Worm (Caenorhabditis elegans) whole organism, mixed stage, embryonic: ENCODE results near the gene cfp-1.

Experiments
- bed-3 ChIP-seq: fragments of 200-800 bp; sonication (Bioruptor generic); optimal IDR thresholded peaks from 3 replicates; lab custom pipeline; 2018; ENCODE audit warnings: mild to moderate bottlenecking, missing genetic modification characterization, moderate library complexity, missing compliant biosample characterization
- ceh-39 ChIP-seq: fragments of 150-350 bp; optimal IDR thresholded peaks from 2 replicates; lab custom pipeline; 2014; ENCODE audit warnings: missing biosample characterization, missing genetic modification characterization
- ceh-43 ChIP-seq: fragments of 200-800 bp; sonication (Bioruptor generic); optimal IDR thresholded peaks from 2 replicates; lab custom pipeline; 2018; ENCODE audit warnings: mild to moderate bottlenecking, missing genetic modification characterization, moderate library complexity, missing compliant biosample characterization
- ceh-83 ChIP-seq: fragments of 200-800 bp; sonication (Bioruptor generic); optimal IDR thresholded peaks from 2 replicates; lab custom pipeline; 2018; ENCODE audit warnings: mild to moderate bottlenecking, missing genetic modification characterization, missing compliant biosample characterization
- ces-1 ChIP-seq: fragments of 150-350 bp; optimal IDR thresholded peaks from 2 replicates; lab custom pipeline; 2014; ENCODE audit warnings: missing biosample characterization, missing genetic modification reagents, missing genetic modification characterization
- cnd-1 ChIP-seq: fragments of 200-800 bp; sonication (Bioruptor generic); optimal IDR thresholded peaks from 2 replicates; lab custom pipeline; 2018; ENCODE audit warnings: mild to moderate bottlenecking, missing genetic modification characterization, missing compliant biosample characterization
- drap-1 ChIP-seq: fragments of 200-800 bp; sonication (Bioruptor generic); optimal IDR thresholded peaks from 3 replicates; lab custom pipeline; 2018; ENCODE audit warnings: mild to moderate bottlenecking, missing genetic modification characterization, missing compliant biosample characterization
- elt-1 ChIP-seq: sonication (generic microtip); optimal IDR thresholded peaks from 2 replicates; lab custom pipeline; 2017; ENCODE audit warnings: missing genetic modification characterization, mild to moderate bottlenecking, missing compliant biosample characterization, antibody characterized with exemption, moderate library complexity, borderline replicate concordance; ENCODE audit not compliant: insufficient read depth
- elt-3 ChIP-seq: fragments of 150-350 bp; optimal IDR thresholded peaks from 2 replicates; lab custom pipeline; 2014; ENCODE audit warnings: missing biosample characterization, missing genetic modification characterization
- flh-1 ChIP-seq: fragments of 200-800 bp; sonication (Bioruptor generic); optimal IDR thresholded peaks from 2 replicates; lab custom pipeline; 2018; ENCODE audit warnings: mild to moderate bottlenecking, missing genetic modification characterization, moderate library complexity, missing compliant biosample characterization
- ham-2 ChIP-seq: fragments of 200-800 bp; sonication (Bioruptor generic); optimal IDR thresholded peaks from 2 replicates; lab custom pipeline; 2018; ENCODE audit warnings: mild to moderate bottlenecking, missing genetic modification characterization, missing compliant biosample characterization
- hlh-1 ChIP-seq: fragments of 150-350 bp; optimal IDR thresholded peaks from 2 replicates; lab custom pipeline; 2014; ENCODE audit warnings: missing biosample characterization, missing genetic modification reagents, missing genetic modification characterization
- lin-32 ChIP-seq: fragments of 200-800 bp; sonication (Bioruptor generic); optimal IDR thresholded peaks from 2 replicates; lab custom pipeline; 2018; ENCODE audit warnings: mild to moderate bottlenecking, missing genetic modification characterization, missing compliant biosample characterization
- lsy-2 ChIP-seq: fragments of 150-350 bp; optimal IDR thresholded peaks from 2 replicates; lab custom pipeline; 2014; ENCODE audit warnings: missing biosample characterization, missing genetic modification characterization
- mab-5 ChIP-seq: fragments of 150-350 bp; optimal IDR thresholded peaks from 2 replicates; lab custom pipeline; 2014; ENCODE audit warnings: missing biosample characterization, missing genetic modification characterization
- mep-1 ChIP-seq: fragments of 150-350 bp; optimal IDR thresholded peaks from 2 replicates; lab custom pipeline; 2017; ENCODE audit warnings: missing biosample characterization, missing genetic modification reagents, missing genetic modification characterization, inconsistent platforms
- mls-2 ChIP-seq: sonication (generic microtip); optimal IDR thresholded peaks from 2 replicates; lab custom pipeline; 2016; ENCODE audit warnings: mild to moderate bottlenecking, missing genetic modification characterization, moderate library complexity, missing compliant biosample characterization
- nhr-12 ChIP-seq: fragments of 150-350 bp; optimal IDR thresholded peaks from 2 replicates; lab custom pipeline; 2014; ENCODE audit warnings: missing biosample characterization, missing genetic modification characterization
- nhr-2 ChIP-seq: fragments of 150-350 bp; optimal IDR thresholded peaks from 2 replicates; lab custom pipeline; 2014; ENCODE audit warnings: missing biosample characterization, missing genetic modification characterization
- nhr-237 ChIP-seq: fragments of 150-350 bp; optimal IDR thresholded peaks from 2 replicates; lab custom pipeline; 2014; ENCODE audit warnings: missing biosample characterization, missing genetic modification characterization
- nhr-76 ChIP-seq: sonication (generic microtip); optimal IDR thresholded peaks from 2 replicates; lab custom pipeline; 2017; ENCODE audit warnings: missing biosample characterization, missing genetic modification characterization
- pha-4 ChIP-seq: fragments of 150-350 bp; optimal IDR thresholded peaks from 2 replicates; lab custom pipeline; 2018; ENCODE audit warnings: missing biosample characterization, missing genetic modification reagents, missing genetic modification characterization
- sem-2 ChIP-seq: fragments of 200-800 bp; sonication (Bioruptor generic); optimal IDR thresholded peaks from 2 replicates; lab custom pipeline; 2018; ENCODE audit warnings: mild to moderate bottlenecking, missing genetic modification characterization, missing compliant biosample characterization
- snpc-4 ChIP-seq: fragments of 150-350 bp; optimal IDR thresholded peaks from 2 replicates; lab custom pipeline; 2014; ENCODE audit warnings: missing biosample characterization, missing genetic modification characterization
- sptf-1 ChIP-seq: sonication (generic microtip); optimal IDR thresholded peaks from 2 replicates; lab custom pipeline; 2017; ENCODE audit warnings: mild to moderate bottlenecking, missing genetic modification characterization, moderate library complexity, missing compliant biosample characterization
- tbx-8 ChIP-seq: fragments of 200-800 bp; sonication (Bioruptor generic); optimal IDR thresholded peaks from 2 replicates; lab custom pipeline; 2018; ENCODE audit warnings: mild to moderate bottlenecking, missing genetic modification characterization, moderate library complexity, missing compliant biosample characterization
- unc-39 ChIP-seq: fragments of 150-350 bp; optimal IDR thresholded peaks from 2 replicates; lab custom pipeline; 2014; ENCODE audit warnings: missing biosample characterization, missing genetic modification characterization
- unc-62 ChIP-seq: fragments of 150-350 bp; optimal IDR thresholded peaks from 2 replicates; lab custom pipeline; 2014; ENCODE audit warnings: missing biosample characterization, missing genetic modification reagents, missing genetic modification characterization
- ztf-11 ChIP-seq: fragments of 150-350 bp; optimal IDR thresholded peaks from 2 replicates; lab custom pipeline; 2014; ENCODE audit warnings: missing biosample characterization, missing genetic modification characterization

Gene cfp-1

DNA sequence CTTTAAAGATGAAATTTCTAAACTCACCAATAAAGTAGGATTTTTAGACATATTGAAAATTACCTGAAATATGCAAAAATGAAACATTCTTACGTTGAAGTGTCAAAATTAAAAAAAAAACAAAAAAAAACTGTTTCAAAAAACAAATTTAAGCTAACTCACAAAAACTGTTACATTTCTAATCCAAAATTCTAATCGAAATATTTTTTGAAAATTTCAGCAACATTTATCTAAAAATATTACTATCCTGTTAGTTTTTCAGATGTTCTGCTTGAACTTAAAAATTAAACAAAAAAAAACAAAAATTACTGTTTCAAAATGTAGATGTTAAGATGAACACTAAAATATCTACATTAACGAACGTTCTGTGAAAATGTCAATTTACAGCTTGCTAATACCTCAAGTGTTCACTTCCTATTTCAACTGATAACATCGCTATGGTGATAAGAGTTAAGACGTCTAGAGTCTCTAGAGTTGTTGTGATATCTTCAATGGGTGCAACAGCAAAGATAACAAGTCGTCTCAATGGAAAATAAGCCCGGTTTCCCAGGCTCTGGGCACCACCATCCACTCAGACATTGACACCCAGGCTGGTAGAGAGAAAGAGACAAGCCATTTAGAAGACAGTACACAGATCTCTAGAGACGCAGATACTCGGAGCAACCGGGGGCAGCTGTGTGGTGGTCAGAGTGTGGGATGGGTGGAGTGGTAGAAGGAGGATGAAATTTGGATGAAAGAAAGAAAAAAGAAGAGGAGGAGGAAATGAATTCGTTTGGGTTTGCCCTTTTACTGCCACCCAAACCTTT lies 50.8 kb downstream of the cfp-1 start, which contains the start of gene H12I19.115:
H12I19.115 (minus strand) TSS at position 51 of the 806 bp plus-strand sequence.
- TF ChIP-seq pha-4 (no peak), sptf-1 (tag; lab: Kevin White, UChicago) (no peak), ceh-83 (GFP tag; lab: Kevin White, UChicago) (peak; percentile 16), cnd-1 (no peak), bed-3 (GFP tag; lab: Kevin White, UChicago) (no peak), ces-1 (GFP tag; lab: Kevin White, UChicago) (peak; percentile 57), hlh-1 (tag; lab: Kevin White, UChicago) (peak; percentile 94), lin-32 (GFP tag; lab: Kevin White, UChicago) (peak; percentile 28), elt-3 (tag; lab: Kevin White, UChicago) (no peak), sem-2 (GFP tag; lab: Kevin White, UChicago) (no peak), mls-2 (tag; lab: Kevin White, UChicago) (no peak), unc-62 (GFP tag; lab: Kevin White, UChicago) (peak; percentile 13), ceh-43 (no peak)
- TF ChIP-seq, all 35 proteins: peak for 5

ce11 chrIV:14129091-14129490 lies 51.9 kb downstream of the cfp-1 start, which contains the start of gene srz-42:
Gene srz-42 (plus strand): TSS chrIV:14129391.
- TF ChIP-seq nhr-76 (tag; lab: Kevin White, UChicago): no peak
- TF ChIP-seq hlh-1 (tag; lab: Kevin White, UChicago): no peak
- TF ChIP-seq ceh-39 (tag; lab: Kevin White, UChicago): no peak
- no peak for TF ChIP-seq snpc-4 (tag; lab: Kevin White, UChicago)
- TF ChIP-seq mep-1 (tag; lab: Kevin White, UChicago): no peak
- TF ChIP-seq mab-5: no peak
- no peak for TF ChIP-seq elt-1 (tag; lab: Kevin White, UChicago)
- TF ChIP-seq nhr-12 (tag; lab: Kevin White, UChicago): no peak
- TF ChIP-seq sptf-1 (tag; lab: Kevin White, UChicago): no peak
- TF ChIP-seq ces-1 (GFP tag; lab: Kevin White, UChicago): no peak
- no peak for TF ChIP-seq nhr-237 (tag; lab: Kevin White, UChicago)
- no peak for TF ChIP-seq lsy-2 (tag; lab: Kevin White, UChicago)
- no peak for TF ChIP-seq tbx-8 (GFP tag; lab: Kevin White, UChicago)
- TF ChIP-seq drap-1 (GFP tag; lab: Kevin White, UChicago): no peak

DNA sequence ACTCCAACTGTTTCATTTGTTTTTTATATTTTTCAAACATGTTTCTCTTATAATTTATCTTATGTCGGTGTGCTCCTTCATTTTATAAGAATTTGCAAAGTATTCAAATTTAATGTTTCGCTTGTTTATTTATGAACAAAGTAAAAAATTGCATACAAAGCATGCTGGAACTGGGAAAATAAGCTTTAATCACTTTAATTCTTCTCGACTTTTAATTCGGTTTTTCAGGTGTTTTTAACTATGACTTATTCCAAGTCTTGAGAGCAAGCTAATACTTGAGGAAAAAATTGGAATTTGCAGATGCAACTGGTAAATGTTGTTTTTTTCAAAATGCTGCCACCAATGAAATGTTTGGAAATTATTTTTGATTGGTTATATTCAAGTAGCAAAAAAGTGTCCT lies 54.5 kb downstream of the cfp-1 start, which contains the start of gene srz-59:
srz-59 (plus strand) TSS at position 301 of the 400 bp plus-strand sequence.
- TF ChIP-seq elt-1 (tag; lab: Kevin White, UChicago) (no peak), ceh-83 (GFP tag; lab: Kevin White, UChicago) (no peak), mep-1 (tag; lab: Kevin White, UChicago) (no peak), mls-2 (tag; lab: Kevin White, UChicago) (no peak), ztf-11 (tag; lab: Kevin White, UChicago) (no peak), elt-3 (tag; lab: Kevin White, UChicago) (no peak), snpc-4 (tag; lab: Kevin White, UChicago) (no peak), flh-1 (GFP tag; lab: Kevin White, UChicago) (no peak), nhr-2 (tag; lab: Kevin White, UChicago) (no peak), ceh-43 (no peak), unc-39 (tag; lab: Kevin White, UChicago) (no peak), nhr-76 (tag; lab: Kevin White, UChicago) (no peak), unc-62 (GFP tag; lab: Kevin White, UChicago) (no peak), nhr-12 (tag; lab: Kevin White, UChicago) (no peak), ham-2 (no peak), sem-2 (GFP tag; lab: Kevin White, UChicago) (no peak)
- TF ChIP-seq, all 35 proteins: peak for 0
